1 fruit fly cellular context compared by ENCODE assay signal in the genomic region with DNA sequence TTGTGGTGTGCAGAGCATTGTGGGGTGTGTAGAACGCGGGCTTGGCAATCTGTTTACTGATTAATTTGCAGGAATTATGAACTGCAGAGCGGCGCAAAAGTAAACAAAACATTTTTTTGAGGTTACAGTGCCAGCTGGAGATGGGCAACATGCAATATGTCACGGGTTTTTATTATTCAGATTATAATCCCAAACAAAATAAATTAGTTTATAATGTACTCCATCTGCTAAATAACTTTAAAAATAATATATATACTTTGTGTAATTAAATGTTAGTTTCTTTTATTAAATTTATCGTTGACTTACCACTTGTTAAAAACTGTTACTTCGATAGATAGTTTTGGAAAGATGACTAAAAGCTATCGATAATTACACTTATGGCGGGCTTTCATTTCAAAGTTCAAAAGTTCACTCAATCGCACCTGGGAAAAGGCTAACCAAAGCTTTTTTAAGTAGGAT.
TF ChIP-seq lines count a peak whose summit lies in the region.

A gene (minus strand): TSS at position 332 of the 459 bp plus-strand sequence.

TF ChIP-seq in whole organism, embryonic, 481 proteins besides CTCF, POLR2A, EP300 and RAD21 (continued from another document and continues in another):
- peak; percentile 40 for TF ChIP-seq CG10543 (GFP tag; optimal IDR thresholded peaks at IDR 0.05; lab: Kevin White, UChicago)
- TF ChIP-seq pan (optimal IDR thresholded peaks at IDR 0.05; lab: Kevin White, UChicago), result no peak
- peak in 1 of 2 experiments; percentile 15 for TF ChIP-seq pan (GFP tag; optimal IDR thresholded peaks at IDR 0.05 in 1 of 2, IDR thresholded peaks at IDR 0.05 in 1 of 2)
- TF ChIP-seq CG9932 (GFP tag; IDR thresholded peaks at IDR 0.05; lab: Robert Waterston, UW), result peak; percentile 71
- 0 out of 2 replicates have a peak, but pooled peaks have one; percentile 29 for TF ChIP-seq CG14441 (GFP tag; IDR thresholded peaks at IDR 0.05; lab: Robert Waterston, UW)
- TF ChIP-seq CG15269 (tag; optimal IDR thresholded peaks at IDR 0.05; lab: Kevin White, UChicago), result peak; percentile 53
- peak; percentile 34 for TF ChIP-seq trem (tag; optimal IDR thresholded peaks at IDR 0.05; lab: Kevin White, UChicago)
- peak; percentile 1 for TF ChIP-seq YL-1 (GFP tag; optimal IDR thresholded peaks at IDR 0.05; lab: Kevin White, UChicago)
- TF ChIP-seq Doc3 (GFP tag; IDR thresholded peaks at IDR 0.05; lab: Robert Waterston, UW; ENCODE audit: partially characterized antibody), result peak; percentile 64
- no peak for TF ChIP-seq CG8281 (tag; optimal IDR thresholded peaks at IDR 0.05; lab: Kevin White, UChicago)
- peak; percentile 5 for TF ChIP-seq caup (GFP tag; optimal IDR thresholded peaks at IDR 0.05; lab: Kevin White, UChicago; ENCODE audit: severe bottlenecking)
- no peak for TF ChIP-seq bab2 (GFP tag; optimal IDR thresholded peaks at IDR 0.05; lab: Kevin White, UChicago)
- TF ChIP-seq CG13894 (tag; optimal IDR thresholded peaks at IDR 0.05; lab: Kevin White, UChicago), result peak; percentile 33
- peak; percentile 33; the same call in 1 of the 2 replicates for TF ChIP-seq Bgb (GFP tag; IDR thresholded peaks at IDR 0.05; lab: Robert Waterston, UW; ENCODE audit: partially characterized antibody)
- TF ChIP-seq CG34224 (GFP tag; IDR thresholded peaks at IDR 0.05; lab: Robert Waterston, UW; ENCODE audit: partially characterized antibody), result peak; percentile 47; the same call in 2 of the 3 replicates
- TF ChIP-seq phol (tag; optimal IDR thresholded peaks at IDR 0.05; lab: Kevin White, UChicago), result peak; percentile 36
- TF ChIP-seq CG32532 (GFP tag; IDR thresholded peaks at IDR 0.05; lab: Robert Waterston, UW), result peak; percentile 15; the same call in 1 of the 2 replicates
- TF ChIP-seq CG9817 (tag; optimal IDR thresholded peaks at IDR 0.05; lab: Kevin White, UChicago), result peak; percentile 25
- peak; percentile 53; the same call in 2 of the 3 replicates for TF ChIP-seq CG16813 (GFP tag; IDR thresholded peaks at IDR 0.05; lab: Robert Waterston, UW; ENCODE audit: partially characterized antibody)
- TF ChIP-seq CG12155 (GFP tag; optimal IDR thresholded peaks at IDR 0.05; lab: Kevin White, UChicago), result peak; percentile 33
- TF ChIP-seq cad (GFP tag; optimal IDR thresholded peaks at IDR 0.05; lab: Kevin White, UChicago), result no peak
- TF ChIP-seq nmo (GFP tag; optimal IDR thresholded peaks at IDR 0.05; lab: Kevin White, UChicago), result peak; percentile 45
- peak; percentile 59 for TF ChIP-seq Atf6 (GFP tag; IDR thresholded peaks at IDR 0.05; lab: Robert Waterston, UW)
- TF ChIP-seq H2.0 (GFP tag; IDR thresholded peaks at IDR 0.05; lab: Robert Waterston, UW), result peak; percentile 47; the same call in 1 of the 2 replicates
- peak; percentile 10 for TF ChIP-seq CG9437 (GFP tag; optimal IDR thresholded peaks at IDR 0.05; lab: Kevin White, UChicago)
- peak; percentile 73 for TF ChIP-seq HLH4C (GFP tag; IDR thresholded peaks at IDR 0.05; lab: Robert Waterston, UW; ENCODE audit: partially characterized antibody)
- no peak for TF ChIP-seq CG17568 (GFP tag; optimal IDR thresholded peaks at IDR 0.05; lab: Kevin White, UChicago)
- peak; percentile 85 for TF ChIP-seq Dp (GFP tag; optimal IDR thresholded peaks at IDR 0.05; lab: Kevin White, UChicago)
- TF ChIP-seq danr (GFP tag; IDR thresholded peaks at IDR 0.05; lab: Robert Waterston, UW), result no peak
- TF ChIP-seq CG4820 (GFP tag; optimal IDR thresholded peaks at IDR 0.05; lab: Kevin White, UChicago), result peak; percentile 34
- peak; percentile 71 for TF ChIP-seq CG30403 (GFP tag; optimal IDR thresholded peaks at IDR 0.05; lab: Kevin White, UChicago)
- no peak for TF ChIP-seq chinmo (GFP tag; IDR thresholded peaks at IDR 0.05; lab: Robert Waterston, UW; ENCODE audit: partially characterized antibody)
- TF ChIP-seq CG16863 (GFP tag; optimal IDR thresholded peaks at IDR 0.05; lab: Kevin White, UChicago), result no peak
- peak; percentile 58; the same call in 1 of the 3 replicates for TF ChIP-seq CG34422 (GFP tag; IDR thresholded peaks at IDR 0.05; lab: Robert Waterston, UW)
- peak; percentile 97 for TF ChIP-seq bigmax (GFP tag; optimal IDR thresholded peaks at IDR 0.05; lab: Kevin White, UChicago)
- TF ChIP-seq schlank (tag; optimal IDR thresholded peaks at IDR 0.05; lab: Kevin White, UChicago), result no peak
- no peak for TF ChIP-seq CG42726 (GFP tag; IDR thresholded peaks at IDR 0.05; lab: Robert Waterston, UW; ENCODE audit: partially characterized antibody)
- peak; percentile 59 for TF ChIP-seq hbn (GFP tag; IDR thresholded peaks at IDR 0.05; lab: Robert Waterston, UW; ENCODE audit: partially characterized antibody)
- peak; percentile 70 for TF ChIP-seq MBD-R2 (GFP tag; IDR thresholded peaks at IDR 0.05; lab: Robert Waterston, UW)
- peak; percentile 66 for TF ChIP-seq Dref (GFP tag; IDR thresholded peaks at IDR 0.05; lab: Robert Waterston, UW)
- TF ChIP-seq CG6272 (GFP tag; IDR thresholded peaks at IDR 0.05; lab: Robert Waterston, UW), result peak; percentile 31; the same call in 1 of the 2 replicates
- TF ChIP-seq CG13296 (GFP tag; optimal IDR thresholded peaks at IDR 0.05; lab: Kevin White, UChicago), result peak; percentile 48
- TF ChIP-seq unc-4 (GFP tag; IDR thresholded peaks at IDR 0.05; lab: Robert Waterston, UW; ENCODE audit: partially characterized antibody), result peak; percentile 70
- peak; percentile 32 for TF ChIP-seq exex (tag; optimal IDR thresholded peaks at IDR 0.05; lab: Kevin White, UChicago)
- TF ChIP-seq ind (GFP tag; optimal IDR thresholded peaks at IDR 0.05; lab: Kevin White, UChicago), result peak; percentile 47
- 0 out of 2 replicates have a peak, but pooled peaks have one; percentile 48 for TF ChIP-seq sob (GFP tag; IDR thresholded peaks at IDR 0.05; lab: Robert Waterston, UW)
- no peak for TF ChIP-seq CG7745 (tag; optimal IDR thresholded peaks at IDR 0.05; lab: Kevin White, UChicago)
- TF ChIP-seq NfI (GFP tag; optimal IDR thresholded peaks at IDR 0.05; lab: Kevin White, UChicago), result peak; percentile 28
- no peak for TF ChIP-seq fd64A (GFP tag; optimal IDR thresholded peaks at IDR 0.05; lab: Kevin White, UChicago)
- TF ChIP-seq mam (GFP tag; optimal IDR thresholded peaks at IDR 0.05; lab: Kevin White, UChicago), result peak; percentile 25
- peak; percentile 49; the same call in 2 of the 3 replicates for TF ChIP-seq CG14860 (GFP tag; IDR thresholded peaks at IDR 0.05; lab: Robert Waterston, UW; ENCODE audit: partially characterized antibody)
- TF ChIP-seq CG33557 (GFP tag; optimal IDR thresholded peaks at IDR 0.05; lab: Kevin White, UChicago), result peak; percentile 20
- peak in 1 of 2 experiments; percentile 8 for TF ChIP-seq crp (GFP tag; optimal IDR thresholded peaks at IDR 0.05; lab: Kevin White, UChicago)
- TF ChIP-seq rib (GFP tag; IDR thresholded peaks at IDR 0.05; lab: Robert Waterston, UW), result no peak
- peak; percentile 19 for TF ChIP-seq gsb-n (tag; optimal IDR thresholded peaks at IDR 0.05; lab: Kevin White, UChicago)
- TF ChIP-seq gcm (GFP tag; optimal IDR thresholded peaks at IDR 0.05; lab: Kevin White, UChicago), result peak; percentile 22
- peak; percentile 66 for TF ChIP-seq Med (GFP tag; lab: Kevin White, UChicago)
- no peak for TF ChIP-seq oc (tag; optimal IDR thresholded peaks at IDR 0.05; lab: Kevin White, UChicago)
- TF ChIP-seq Meics (GFP tag; optimal IDR thresholded peaks at IDR 0.05; lab: Kevin White, UChicago), result peak; percentile 42
- no peak for TF ChIP-seq CG9797 (GFP tag; optimal IDR thresholded peaks at IDR 0.05; lab: Kevin White, UChicago)
- peak; percentile 97 for TF ChIP-seq CG3995 (GFP tag; optimal IDR thresholded peaks at IDR 0.05; lab: Kevin White, UChicago)
- peak; percentile 24 for TF ChIP-seq CG3281 (GFP tag; optimal IDR thresholded peaks at IDR 0.05; lab: Kevin White, UChicago)
- peak; percentile 23 for TF ChIP-seq Sox100B (GFP tag; optimal IDR thresholded peaks at IDR 0.05; lab: Kevin White, UChicago)
- TF ChIP-seq HLH3B (GFP tag; IDR thresholded peaks at IDR 0.05; lab: Robert Waterston, UW), result peak; percentile 38; the same call in 1 of the 2 replicates
- peak; percentile 37; the same call in 1 of the 2 replicates for TF ChIP-seq inv (GFP tag; IDR thresholded peaks at IDR 0.05; lab: Robert Waterston, UW; ENCODE audit: partially characterized antibody)
- TF ChIP-seq CoRest (tag; optimal IDR thresholded peaks at IDR 0.05; lab: Kevin White, UChicago), result peak; percentile 55
- TF ChIP-seq Dek (tag; optimal IDR thresholded peaks at IDR 0.05; lab: Kevin White, UChicago), result peak; percentile 15
- peak; percentile 52 for TF ChIP-seq Nf-YC (tag; optimal IDR thresholded peaks at IDR 0.05; lab: Kevin White, UChicago)
- TF ChIP-seq eyg (GFP tag; optimal IDR thresholded peaks at IDR 0.05; lab: Kevin White, UChicago), result no peak
- peak; percentile 50 for TF ChIP-seq grau (tag; optimal IDR thresholded peaks at IDR 0.05; lab: Kevin White, UChicago)
- TF ChIP-seq Fer3 (tag; optimal IDR thresholded peaks at IDR 0.05; lab: Kevin White, UChicago), result peak; percentile 51
- TF ChIP-seq BtbVII (GFP tag; optimal IDR thresholded peaks at IDR 0.05; lab: Kevin White, UChicago), result peak; percentile 26
- no peak for TF ChIP-seq nom (GFP tag; optimal IDR thresholded peaks at IDR 0.05; lab: Kevin White, UChicago)
- no peak for TF ChIP-seq da (GFP tag; optimal IDR thresholded peaks at IDR 0.05; lab: Kevin White, UChicago)
- TF ChIP-seq vfl (GFP tag; optimal IDR thresholded peaks at IDR 0.05; lab: Kevin White, UChicago), result no peak
- 0 out of 3 replicates have a peak, but pooled peaks have one; percentile 51 for TF ChIP-seq gce (GFP tag; IDR thresholded peaks at IDR 0.05; lab: Robert Waterston, UW)
- TF ChIP-seq CG18262 (tag; optimal IDR thresholded peaks at IDR 0.05; lab: Kevin White, UChicago), result peak; percentile 43
- peak; percentile 84 for TF ChIP-seq row (GFP tag; IDR thresholded peaks at IDR 0.05; lab: Robert Waterston, UW)
- peak; percentile 39 for TF ChIP-seq CG10267 (tag; optimal IDR thresholded peaks at IDR 0.05; lab: Kevin White, UChicago)
- TF ChIP-seq CG17328 (GFP tag; IDR thresholded peaks at IDR 0.05; lab: Robert Waterston, UW), result peak; percentile 68
- TF ChIP-seq CG17361 (GFP tag; IDR thresholded peaks at IDR 0.05; lab: Robert Waterston, UW), result 0 out of 3 replicates have a peak, but pooled peaks have one; percentile 48
- 0 out of 3 replicates have a peak, but pooled peaks have one; percentile 8 for TF ChIP-seq vnd (GFP tag; IDR thresholded peaks at IDR 0.05; lab: Robert Waterston, UW; ENCODE audit: partially characterized antibody)
- peak in 1 of 2 experiments; percentile 51 for TF ChIP-seq Hr51 (GFP tag; optimal IDR thresholded peaks at IDR 0.05; lab: Kevin White, UChicago)
- no peak for TF ChIP-seq Nf-YB (GFP tag; optimal IDR thresholded peaks at IDR 0.05; lab: Kevin White, UChicago)
- TF ChIP-seq Sry-δ (GFP tag; optimal IDR thresholded peaks at IDR 0.05; lab: Kevin White, UChicago), result peak; percentile 70
- TF ChIP-seq BEAF-32 (GFP tag; optimal IDR thresholded peaks at IDR 0.05; lab: Kevin White, UChicago), result peak; percentile 65
- TF ChIP-seq CG11247 (GFP tag; IDR thresholded peaks at IDR 0.05; lab: Robert Waterston, UW), result 0 out of 2 replicates have a peak, but pooled peaks have one; percentile 27
- no peak for TF ChIP-seq pfk (GFP tag; optimal IDR thresholded peaks at IDR 0.05; lab: Kevin White, UChicago)
- TF ChIP-seq CG7839 (tag; optimal IDR thresholded peaks at IDR 0.05; lab: Kevin White, UChicago), result peak; percentile 32
- TF ChIP-seq E2f2 (GFP tag; IDR thresholded peaks at IDR 0.05; lab: Robert Waterston, UW), result peak; percentile 90
- peak in 1 of 2 experiments; percentile 50 for TF ChIP-seq bsh (GFP tag; optimal IDR thresholded peaks at IDR 0.05; lab: Kevin White, UChicago)
- TF ChIP-seq dysf (GFP tag; IDR thresholded peaks at IDR 0.05; lab: Robert Waterston, UW), result peak; percentile 40; the same call in 1 of the 3 replicates
- TF ChIP-seq sqz (GFP tag; optimal IDR thresholded peaks at IDR 0.05; lab: Kevin White, UChicago), result peak; percentile 80
- TF ChIP-seq CG11085 (GFP tag; IDR thresholded peaks at IDR 0.05; lab: Robert Waterston, UW), result no peak
- TF ChIP-seq Sry-β (GFP tag; optimal IDR thresholded peaks at IDR 0.05; lab: Kevin White, UChicago), result no peak
- peak; percentile 8 for TF ChIP-seq CG7556 (GFP tag; optimal IDR thresholded peaks at IDR 0.05; lab: Kevin White, UChicago)
- peak; percentile 56 for TF ChIP-seq Ada2b (GFP tag; IDR thresholded peaks at IDR 0.05; lab: Robert Waterston, UW)
- TF ChIP-seq ato (GFP tag; IDR thresholded peaks at IDR 0.05; lab: Robert Waterston, UW; ENCODE audit: partially characterized antibody), result no peak
- peak; percentile 67 for TF ChIP-seq Rfx (GFP tag; IDR thresholded peaks at IDR 0.05; lab: Robert Waterston, UW)
- TF ChIP-seq Side (GFP tag; optimal IDR thresholded peaks at IDR 0.05; lab: Kevin White, UChicago), result no peak
- TF ChIP-seq Sox102F (GFP tag; optimal IDR thresholded peaks at IDR 0.05; lab: Kevin White, UChicago), result no peak
- TF ChIP-seq al (GFP tag; IDR thresholded peaks at IDR 0.05; lab: Robert Waterston, UW), result peak; percentile 12; the same call in 1 of the 2 replicates
- TF ChIP-seq lov (optimal IDR thresholded peaks at IDR 0.05; lab: Kevin White, UChicago), result no peak
- TF ChIP-seq lov (GFP tag; IDR thresholded peaks at IDR 0.05; lab: Robert Waterston, UW), result no peak
- no peak for TF ChIP-seq CG7271 (tag; optimal IDR thresholded peaks at IDR 0.05; lab: Kevin White, UChicago)
- TF ChIP-seq Hsf (GFP tag; optimal IDR thresholded peaks at IDR 0.05; lab: Kevin White, UChicago), result peak; percentile 8
- TF ChIP-seq CG14710 (tag; optimal IDR thresholded peaks at IDR 0.05; lab: Kevin White, UChicago), result peak; percentile 49
- TF ChIP-seq Oaz (GFP tag; IDR thresholded peaks at IDR 0.05; lab: Robert Waterston, UW), result 0 out of 2 replicates have a peak, but pooled peaks have one; percentile 13
- TF ChIP-seq H15 (GFP tag; IDR thresholded peaks at IDR 0.05; lab: Robert Waterston, UW), result 0 out of 3 replicates have a peak, but pooled peaks have one; percentile 41
- peak; percentile 60 for TF ChIP-seq Ptx1 (GFP tag; IDR thresholded peaks at IDR 0.05; lab: Robert Waterston, UW)
- TF ChIP-seq CG15073 (GFP tag; optimal IDR thresholded peaks at IDR 0.05; lab: Kevin White, UChicago), result no peak
- TF ChIP-seq CG3847 (GFP tag; IDR thresholded peaks at IDR 0.05; lab: Robert Waterston, UW), result peak; percentile 36
- TF ChIP-seq CG13775 (GFP tag; optimal IDR thresholded peaks at IDR 0.05; lab: Kevin White, UChicago), result peak; percentile 27
- TF ChIP-seq Hmx (GFP tag; optimal IDR thresholded peaks at IDR 0.05; lab: Kevin White, UChicago), result no peak
- TF ChIP-seq Awh (GFP tag; IDR thresholded peaks at IDR 0.05; lab: Robert Waterston, UW), result no peak
- peak in 1 of 2 experiments; percentile 59 for TF ChIP-seq Pdp1 (GFP tag; optimal IDR thresholded peaks at IDR 0.05; lab: Kevin White, UChicago)
- peak; percentile 45 for TF ChIP-seq CG2712 (tag; optimal IDR thresholded peaks at IDR 0.05; lab: Kevin White, UChicago)
- no peak for TF ChIP-seq hkb (optimal IDR thresholded peaks at IDR 0.05; lab: Kevin White, UChicago)
- peak; percentile 63; the same call in 1 of the 2 replicates for TF ChIP-seq hkb (GFP tag; IDR thresholded peaks at IDR 0.05; lab: Robert Waterston, UW)
